Worm (Caenorhabditis elegans): ENCODE data around the gene bca-1.

ce11 chrX:6238973-6239372, 34.4 kb upstream of the bca-1 start, which contains the start of gene rml-3:
- TF ChIP-seq Y22D7AL.16 (tag; optimal IDR thresholded peaks at IDR 0.05), result no peak
- no peak for TF ChIP-seq eyg-1 (tag; optimal IDR thresholded peaks at IDR 0.05)
- TF ChIP-seq ama-1 (optimal IDR thresholded peaks at IDR 0.05), result no peak
- TF ChIP-seq sox-2 (GFP tag; IDR thresholded peaks at IDR 0.05), result no peak
- no peak for TF ChIP-seq fkh-10 (GFP tag; optimal IDR thresholded peaks at IDR 0.05)
- no peak for TF ChIP-seq ceh-18 (tag; optimal IDR thresholded peaks at IDR 0.05)
- TF ChIP-seq sox-4 (tag; optimal IDR thresholded peaks at IDR 0.05), result no peak
- TF ChIP-seq ceh-22 (tag; optimal IDR thresholded peaks at IDR 0.05), result no peak

Measured in whole organism, late embryonic.